Fruit fly (Drosophila melanogaster) whole organism, embryonic: ENCODE results near the gene CG31855.
A peak's percentile ranks its signal among the peaks of the same experiment; 100 is the strongest.

Experiments
- Abd-B ChIP-seq: fragments of 200-800 bp; sonication (Bioruptor generic); optimal IDR thresholded peaks from 2 replicates; lab custom pipeline; 2018; ENCODE audit warnings: missing biosample characterization, mild to moderate bottlenecking, missing genetic modification characterization, moderate library complexity
- B-H2 ChIP-seq: fragments of 200-800 bp; sonication (Bioruptor generic); optimal IDR thresholded peaks from 2 replicates; lab custom pipeline; 2018; ENCODE audit warnings: missing biosample characterization, mild to moderate bottlenecking, missing genetic modification characterization
- CG11560 ChIP-seq: fragments of 200-800 bp; sonication (Bioruptor generic); IDR thresholded peaks from 3 replicates; pipeline ENCODE4 v1.3.6; 2022; ENCODE audit warnings: missing biosample characterization, missing genetic modification characterization
- CG12299 ChIP-seq: fragments of 200-800 bp; sonication (Bioruptor generic); optimal IDR thresholded peaks from 2 replicates; lab custom pipeline; 2018; ENCODE audit warnings: missing biosample characterization, mild to moderate bottlenecking, missing genetic modification characterization
- CG14860 ChIP-seq: fragments of 200-800 bp; sonication (Bioruptor generic); IDR thresholded peaks from 3 replicates; pipeline ENCODE4 v1.3.6; 2022; ENCODE audit warnings: missing biosample characterization, missing genetic modification characterization; ENCODE audit not compliant: partially characterized antibody
- CG15073 ChIP-seq: fragments of 200-800 bp; sonication (Bioruptor generic); optimal IDR thresholded peaks from 2 replicates; lab custom pipeline; 2016; ENCODE audit warnings: missing biosample characterization, missing genetic modification characterization
- CG17802 ChIP-seq: fragments of 200-800 bp; sonication (Bioruptor generic); optimal IDR thresholded peaks from 2 replicates; lab custom pipeline; 2018; ENCODE audit warnings: missing biosample characterization, mild to moderate bottlenecking, missing genetic modification characterization, moderate library complexity
- CG18764 ChIP-seq: fragments of 200-800 bp; sonication (Bioruptor generic); optimal IDR thresholded peaks from 3 replicates; lab custom pipeline; 2016; ENCODE audit warnings: missing biosample characterization, missing genetic modification characterization
- CG31224 ChIP-seq: fragments of 200-800 bp; sonication (Bioruptor generic); IDR thresholded peaks from 2 replicates; pipeline ENCODE4 v1.3.6; 2022; ENCODE audit warnings: missing biosample characterization, missing genetic modification characterization
- CG34422 ChIP-seq: fragments of 200-800 bp; sonication (Bioruptor generic); IDR thresholded peaks from 3 replicates; pipeline ENCODE4 v1.3.6; 2022; ENCODE audit warnings: missing biosample characterization, missing genetic modification characterization
- CG42726 ChIP-seq: fragments of 200-800 bp; sonication (Bioruptor generic); IDR thresholded peaks from 2 replicates; pipeline ENCODE4 v1.3.6; 2022; ENCODE audit warnings: missing biosample characterization, missing genetic modification characterization; ENCODE audit not compliant: partially characterized antibody
- CG4282 ChIP-seq: fragments of 200-800 bp; sonication (Bioruptor generic); optimal IDR thresholded peaks from 2 replicates; lab custom pipeline; 2016; ENCODE audit warnings: missing biosample characterization, missing genetic modification characterization
- CG43689 ChIP-seq: fragments of 200-800 bp; sonication (Bioruptor generic); IDR thresholded peaks from 2 replicates; pipeline ENCODE4 v1.3.6; 2022; ENCODE audit warnings: missing biosample characterization, missing genetic modification characterization
- CG6175 ChIP-seq: fragments of 200-800 bp; sonication (Bioruptor generic); IDR thresholded peaks from 3 replicates; pipeline ENCODE4 v1.3.6; 2022; ENCODE audit warnings: missing biosample characterization, missing genetic modification characterization
- CG7372 ChIP-seq: fragments of 200-800 bp; sonication (Bioruptor generic); IDR thresholded peaks from 2 replicates; pipeline ENCODE4 v1.3.6; 2022; ENCODE audit warnings: missing biosample characterization, missing genetic modification characterization
- CG7556 ChIP-seq: fragments of 200-800 bp; sonication (Bioruptor generic); optimal IDR thresholded peaks from 2 replicates; lab custom pipeline; 2017; ENCODE audit warnings: missing biosample characterization, mild to moderate bottlenecking, missing genetic modification characterization
- CG9797 ChIP-seq: fragments of 200-800 bp; sonication (Bioruptor generic); optimal IDR thresholded peaks from 3 replicates; lab custom pipeline; 2018; ENCODE audit warnings: missing biosample characterization, mild to moderate bottlenecking, missing genetic modification characterization
- CG9932 ChIP-seq: fragments of 200-800 bp; sonication (Bioruptor generic); IDR thresholded peaks from 2 replicates; pipeline ENCODE4 v1.3.6; 2022; ENCODE audit warnings: missing biosample characterization, missing genetic modification characterization
- Dbx ChIP-seq: fragments of 200-800 bp; sonication (Bioruptor generic); IDR thresholded peaks from 3 replicates; pipeline ENCODE4 v1.3.6; 2022; ENCODE audit warnings: missing biosample characterization, missing genetic modification characterization
- Dek ChIP-seq: fragments of 200-800 bp; sonication (Bioruptor generic); optimal IDR thresholded peaks from 3 replicates; lab custom pipeline; 2019; ENCODE audit warnings: missing biosample characterization, mild to moderate bottlenecking, missing genetic modification characterization, moderate library complexity
- Dll ChIP-seq: fragments of 200-800 bp; sonication (Bioruptor generic); IDR thresholded peaks from 4 replicates; pipeline ENCODE4 v1.3.6; 2022; ENCODE audit warnings: missing biosample characterization, missing genetic modification characterization; ENCODE audit not compliant: partially characterized antibody
- Hmr ChIP-seq: fragments of 200-800 bp; sonication (Bioruptor generic); optimal IDR thresholded peaks from 3 replicates; lab custom pipeline; 2017; ENCODE audit warnings: mild to moderate bottlenecking, missing biosample characterization, missing genetic modification reagents, missing genetic modification characterization
- Hsf ChIP-seq: fragments of 200-800 bp; sonication (Bioruptor generic); optimal IDR thresholded peaks from 3 replicates; lab custom pipeline; 2016; ENCODE audit warnings: missing biosample characterization, missing genetic modification characterization
- Rx ChIP-seq: fragments of 200-800 bp; sonication (Bioruptor generic); IDR thresholded peaks from 2 replicates; pipeline ENCODE4 v1.3.6; 2022; ENCODE audit warnings: missing biosample characterization, missing genetic modification characterization
- Sox102F ChIP-seq: fragments of 200-800 bp; sonication (Bioruptor generic); optimal IDR thresholded peaks from 2 replicates; lab custom pipeline; 2018; ENCODE audit warnings: missing biosample characterization, mild to moderate bottlenecking, missing genetic modification characterization, moderate library complexity
- Ssrp ChIP-seq: fragments of 200-800 bp; sonication (Bioruptor generic); optimal IDR thresholded peaks from 2 replicates; lab custom pipeline; 2018; ENCODE audit warnings: missing biosample characterization, mild to moderate bottlenecking, missing genetic modification characterization, moderate library complexity
- TFAM ChIP-seq: fragments of 200-800 bp; sonication (Bioruptor generic); optimal IDR thresholded peaks from 2 replicates; lab custom pipeline; 2017; ENCODE audit warnings: missing biosample characterization, missing genetic modification characterization, inconsistent platforms
- ara ChIP-seq: fragments of 200-800 bp; sonication (Bioruptor generic); IDR thresholded peaks from 2 replicates; pipeline ENCODE4 v1.3.6; 2022; ENCODE audit warnings: missing biosample characterization, missing genetic modification characterization
- ash1 ChIP-seq: fragments of 200-800 bp; sonication (Bioruptor generic); optimal IDR thresholded peaks from 2 replicates; lab custom pipeline; 2018; ENCODE audit warnings: missing biosample characterization, mild to moderate bottlenecking, missing genetic modification characterization
- az2 ChIP-seq: fragments of 200-800 bp; sonication (Bioruptor generic); optimal IDR thresholded peaks from 3 replicates; lab custom pipeline; 2016; ENCODE audit warnings: missing biosample characterization, missing genetic modification characterization
- btn ChIP-seq: fragments of 200-800 bp; sonication (Bioruptor generic); optimal IDR thresholded peaks from 2 replicates; lab custom pipeline; 2016; ENCODE audit warnings: missing biosample characterization, missing genetic modification characterization
- cas ChIP-seq: fragments of 200-800 bp; sonication (Bioruptor generic); IDR thresholded peaks from 2 replicates; pipeline ENCODE4 v1.3.6; 2022; ENCODE audit warnings: missing biosample characterization, missing genetic modification characterization
- crp ChIP-seq, 2 experiments: fragments of 200-800 bp; sonication (Bioruptor generic); optimal IDR thresholded peaks; 2 replicates in 1 of 2; 3 replicates in 1 of 2; lab custom pipeline; 2017; ENCODE audit warnings: missing biosample characterization in 2 of 2, missing genetic modification characterization in 2 of 2, mild to moderate bottlenecking in 1 of 2, moderate library complexity in 1 of 2
- ftz-f1 ChIP-seq: fragments of 200-800 bp; sonication (Bioruptor generic); optimal IDR thresholded peaks from 2 replicates; lab custom pipeline; 2016; ENCODE audit warnings: missing biosample characterization, missing genetic modification characterization
- gem ChIP-seq: fragments of 200-800 bp; sonication (Bioruptor generic); optimal IDR thresholded peaks from 2 replicates; lab custom pipeline; 2019; ENCODE audit warnings: missing biosample characterization, mild to moderate bottlenecking, missing genetic modification characterization, moderate library complexity
- hth ChIP-seq: fragments of >200 bp; optimal IDR thresholded peaks from 2 replicates; lab custom pipeline; 2017; ENCODE audit warnings: inconsistent platforms
- ind ChIP-seq: fragments of 200-800 bp; sonication (Bioruptor generic); optimal IDR thresholded peaks from 3 replicates; lab custom pipeline; 2016; ENCODE audit warnings: missing biosample characterization, missing genetic modification characterization
- insv ChIP-seq, 2 experiments: fragments of 200-800 bp; sonication (Bioruptor generic); optimal IDR thresholded peaks; 3 replicates each; lab custom pipeline; 2016 to 2018; ENCODE audit warnings: missing biosample characterization in 2 of 2, missing genetic modification characterization in 2 of 2
- kni ChIP-seq: fragments of 200-800 bp; sonication (Bioruptor generic); optimal IDR thresholded peaks from 3 replicates; lab custom pipeline; 2017; ENCODE audit warnings: mild to moderate bottlenecking, missing biosample characterization, missing genetic modification reagents, missing genetic modification characterization
- lmd ChIP-seq: fragments of 200-800 bp; sonication (Bioruptor generic); IDR thresholded peaks from 2 replicates; pipeline ENCODE4 v1.3.6; 2022; ENCODE audit warnings: missing biosample characterization, missing genetic modification characterization
- mirr ChIP-seq: fragments of 200-800 bp; sonication (Bioruptor generic); optimal IDR thresholded peaks from 3 replicates; lab custom pipeline; 2018; ENCODE audit warnings: missing biosample characterization, mild to moderate bottlenecking, missing genetic modification characterization
- onecut ChIP-seq: fragments of 200-800 bp; sonication (Bioruptor generic); IDR thresholded peaks from 2 replicates; pipeline ENCODE4 v1.3.6; 2022; ENCODE audit warnings: missing biosample characterization, missing genetic modification characterization
- p53 ChIP-seq: fragments of 200-800 bp; sonication (Bioruptor generic); optimal IDR thresholded peaks from 2 replicates; lab custom pipeline; 2016; ENCODE audit warnings: missing biosample characterization, missing genetic modification characterization
- pan ChIP-seq, 4 experiments: fragments of >200 bp in 3 of 4; fragments of 200-800 bp in 1 of 4; sonication (Bioruptor generic) in 1 of 4; optimal IDR thresholded peaks in 3 of 4; IDR thresholded peaks in 1 of 4; 2 replicates each; pipeline versions ENCODE4 v1.3.6 to Lab custom; 2017 to 2022; ENCODE audit warnings: missing biosample characterization in 2 of 4, missing genetic modification characterization in 2 of 4, mixed read lengths in 1 of 4
- tgo ChIP-seq: fragments of 200-800 bp; sonication (Bioruptor generic); IDR thresholded peaks from 3 replicates; pipeline ENCODE4 v1.3.6; 2022; ENCODE audit warnings: missing biosample characterization, missing genetic modification characterization
- tio ChIP-seq: fragments of 200-800 bp; sonication (Bioruptor generic); optimal IDR thresholded peaks from 2 replicates; lab custom pipeline; 2017; ENCODE audit warnings: missing biosample characterization, missing genetic modification characterization, inconsistent platforms
- tll ChIP-seq, 2 experiments: fragments of 200-800 bp in 1 of 2; fragments of >200 bp in 1 of 2; sonication (Bioruptor generic) in 1 of 2; optimal IDR thresholded peaks; 2 replicates each; lab custom pipeline; 2017 to 2019; ENCODE audit warnings: missing biosample characterization in 2 of 2, missing genetic modification characterization in 2 of 2, mild to moderate bottlenecking in 1 of 2, moderate library complexity in 1 of 2
- tup ChIP-seq: fragments of 200-800 bp; sonication (Bioruptor generic); optimal IDR thresholded peaks from 2 replicates; lab custom pipeline; 2016; ENCODE audit warnings: missing biosample characterization, mild to moderate bottlenecking, missing genetic modification characterization, moderate library complexity
- twi ChIP-seq: fragments of 200-800 bp; optimal IDR thresholded peaks from 2 replicates; lab custom pipeline; 2019; ENCODE audit warnings: missing biosample characterization, mild to moderate bottlenecking, missing genetic modification characterization, moderate library complexity
- zf30C ChIP-seq: fragments of 200-800 bp; sonication (Bioruptor generic); optimal IDR thresholded peaks from 3 replicates; lab custom pipeline; 2018; ENCODE audit warnings: missing biosample characterization, mild to moderate bottlenecking, missing genetic modification characterization

Gene CG31855

DNA sequence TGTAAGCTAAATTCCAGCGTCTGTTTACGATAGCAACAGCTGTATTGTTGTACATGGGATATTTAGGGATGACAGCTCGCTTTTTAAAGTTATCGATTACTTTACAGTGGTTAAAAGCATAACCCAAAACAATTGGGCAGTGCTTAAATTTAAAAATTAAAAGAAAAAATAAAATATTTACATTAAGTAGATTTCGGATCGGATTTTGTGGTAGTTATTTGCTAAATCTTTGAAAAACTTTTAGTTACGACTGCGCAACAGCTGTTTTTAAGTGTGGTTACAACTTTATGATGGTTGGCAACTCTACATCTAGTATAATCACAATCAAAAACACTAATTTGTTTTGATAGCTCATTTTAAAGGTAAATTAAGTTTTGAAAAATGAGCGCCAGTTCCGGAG lies 18.3 kb downstream of the CG31855 start, which contains the start of the genes Ing5 and CG7099 (continued):
- TF ChIP-seq tio (GFP tag; lab: Kevin White, UChicago) = peak; percentile 96
- peak; percentile 85 for TF ChIP-seq onecut (GFP tag; lab: Robert Waterston, UW)
- TF ChIP-seq hth (lab: Kevin White, UChicago) = no peak
- peak; percentile 81 for TF ChIP-seq CG15073 (GFP tag; lab: Kevin White, UChicago)
- peak; percentile 94 for TF ChIP-seq Dek (tag; lab: Kevin White, UChicago)
- TF ChIP-seq CG7372 (GFP tag; lab: Robert Waterston, UW) = peak; percentile 96
- peak; percentile 91 for TF ChIP-seq mirr (GFP tag; lab: Kevin White, UChicago)
- TF ChIP-seq kni (GFP tag; lab: Kevin White, UChicago) = no peak
- peak; percentile 93 for TF ChIP-seq CG12299 (tag; lab: Kevin White, UChicago)
- TF ChIP-seq CG17802 = peak; percentile 87
- TF ChIP-seq tll (GFP tag; optimal IDR thresholded peaks at IDR 0.05; lab: Kevin White, UChicago) = peak in 1 of 2 experiments; percentile 43
- peak; percentile 97 for TF ChIP-seq az2 (GFP tag; lab: Kevin White, UChicago)
- TF ChIP-seq ash1 (GFP tag; lab: Kevin White, UChicago) = peak; percentile 61
- TF ChIP-seq tup (GFP tag; lab: Kevin White, UChicago) = peak; percentile 93
- TF ChIP-seq CG14860 (GFP tag; lab: Robert Waterston, UW) = peak; percentile 62; the same call in 2 of the 3 replicates
- peak; percentile 97 for TF ChIP-seq Ssrp (tag; lab: Kevin White, UChicago)
- peak; percentile 93 for TF ChIP-seq Rx
- no peak for TF ChIP-seq pan (optimal IDR thresholded peaks at IDR 0.05; lab: Kevin White, UChicago)
- peak in 1 of 2 experiments; percentile 97 for TF ChIP-seq pan (GFP tag; optimal IDR thresholded peaks at IDR 0.05 in 1 of 2, IDR thresholded peaks at IDR 0.05 in 1 of 2)
- TF ChIP-seq CG34422 (GFP tag; lab: Robert Waterston, UW) = peak; percentile 98
- peak; percentile 70 to 88 for TF ChIP-seq crp (GFP tag; optimal IDR thresholded peaks at IDR 0.05; lab: Kevin White, UChicago)
- peak; percentile 99 for TF ChIP-seq CG9932
- no peak for TF ChIP-seq zf30C
- TF ChIP-seq Abd-B (GFP tag; lab: Kevin White, UChicago) = peak; percentile 98
- TF ChIP-seq CG4282 (GFP tag; lab: Kevin White, UChicago) = peak; percentile 91
- peak; percentile 36 for TF ChIP-seq p53 (GFP tag; lab: Kevin White, UChicago)
- peak; percentile 93 for TF ChIP-seq twi
- peak in 1 of 2 experiments; percentile 73 for TF ChIP-seq insv (GFP tag; optimal IDR thresholded peaks at IDR 0.05; lab: Kevin White, UChicago)
- TF ChIP-seq CG42726 (GFP tag; lab: Robert Waterston, UW) = 0 out of 2 replicates have a peak, but pooled peaks have one; percentile 48
- TF ChIP-seq Hsf (GFP tag; lab: Kevin White, UChicago) = peak; percentile 97
- peak; percentile 61 for TF ChIP-seq btn
- peak; percentile 96 for TF ChIP-seq CG18764 (GFP tag; lab: Kevin White, UChicago)
- peak; percentile 77 for TF ChIP-seq Dll (GFP tag; lab: Robert Waterston, UW)
- peak; percentile 22 for TF ChIP-seq CG9797
- TF ChIP-seq cas = peak; percentile 96
- TF ChIP-seq CG6175 = peak; percentile 90
- peak; percentile 53 for TF ChIP-seq TFAM (GFP tag; lab: Kevin White, UChicago)
- TF ChIP-seq gem (tag; lab: Kevin White, UChicago) = peak; percentile 99
- TF ChIP-seq ind (GFP tag; lab: Kevin White, UChicago) = peak; percentile 98
- TF ChIP-seq lmd = peak; percentile 96
- TF ChIP-seq CG11560 (tag; lab: Robert Waterston, UW) = peak; percentile 87
- TF ChIP-seq ara (GFP tag; lab: Robert Waterston, UW) = peak; percentile 96
- peak; percentile 18 for TF ChIP-seq ftz-f1 (GFP tag; lab: Kevin White, UChicago)
- peak; percentile 96 for TF ChIP-seq Dbx (GFP tag; lab: Robert Waterston, UW)
- TF ChIP-seq CG7556 = peak; percentile 92
- peak; percentile 94 for TF ChIP-seq Hmr (GFP tag; lab: Kevin White, UChicago)
- TF ChIP-seq CG43689 = peak; percentile 91
- TF ChIP-seq CG31224 = peak; percentile 93
- peak; percentile 96 for TF ChIP-seq tgo
- peak; percentile 96 for TF ChIP-seq B-H2 (GFP tag; lab: Kevin White, UChicago)
- peak; percentile 98 for TF ChIP-seq Sox102F
